Fruit fly (Drosophila melanogaster) whole organism, embryonic: ENCODE data around the gene Tmhs.

Experiments used
- CG11456 ChIP-seq: fragments of 200-800 bp; sonication (Bioruptor generic); IDR thresholded peaks from 3 replicates; pipeline ENCODE4 v1.3.6; 2022; ENCODE audit warnings: missing biosample characterization, missing genetic modification characterization
- CG12769 ChIP-seq: fragments of 200-800 bp; sonication (Bioruptor generic); optimal IDR thresholded peaks from 2 replicates; lab custom pipeline; 2019; ENCODE audit warnings: missing biosample characterization, mild to moderate bottlenecking, missing genetic modification characterization, moderate library complexity
- CG6854 ChIP-seq: fragments of 200-800 bp; sonication (Bioruptor generic); optimal IDR thresholded peaks from 3 replicates; lab custom pipeline; 2017; ENCODE audit warnings: missing biosample characterization, mild to moderate bottlenecking, missing genetic modification characterization
- CG7839 ChIP-seq: fragments of 200-800 bp; sonication (Bioruptor generic); optimal IDR thresholded peaks from 3 replicates; lab custom pipeline; 2018; ENCODE audit warnings: missing biosample characterization, mild to moderate bottlenecking, missing genetic modification characterization, moderate library complexity
- NC2α ChIP-seq: fragments of 200-800 bp; sonication (Bioruptor generic); optimal IDR thresholded peaks from 2 replicates; lab custom pipeline; 2016; ENCODE audit warnings: missing biosample characterization, missing genetic modification characterization
- sc ChIP-seq, 3 experiments: fragments of >200 bp in 2 of 3; fragments of 200-800 bp in 1 of 3; sonication (Bioruptor generic) in 1 of 3; optimal IDR thresholded peaks; 2 replicates in 2 of 3; 3 replicates in 1 of 3; lab custom pipeline; 2017; ENCODE audit warnings: mild to moderate bottlenecking in 1 of 3, missing biosample characterization in 1 of 3, missing genetic modification characterization in 1 of 3, missing genetic modification reagents in 1 of 3
- vnd ChIP-seq: fragments of 200-800 bp; sonication (Bioruptor generic); IDR thresholded peaks from 3 replicates; pipeline ENCODE4 v1.3.6; 2022; ENCODE audit warnings: missing biosample characterization, missing genetic modification characterization; ENCODE audit not compliant: partially characterized antibody

dm6 chr3L:1882868-1883554 lies 2.4 kb upstream of the Tmhs start, which contains the start of gene CG13937:
- TF ChIP-seq vnd (GFP tag; lab: Robert Waterston, UW) (no peak), CG6854 (GFP tag; lab: Kevin White, UChicago) (no peak), sc (optimal IDR thresholded peaks at IDR 0.05; lab: Kevin White, UChicago) (no peak), sc (GFP tag; optimal IDR thresholded peaks at IDR 0.05; lab: Kevin White, UChicago) (no peak), CG11456 (no peak), CG12769 (tag; lab: Kevin White, UChicago) (no peak), CG7839 (no peak), NC2α (no peak)
